Fruit fly (Drosophila melanogaster) whole organism, embryonic: ENCODE results near the gene CG43980.

Source experiments
- CrebB ChIP-seq: fragments of 200-800 bp; sonication (Bioruptor generic); optimal IDR thresholded peaks from 3 replicates; lab custom pipeline; 2018; ENCODE audit warnings: missing biosample characterization, mild to moderate bottlenecking, missing genetic modification characterization
- kay ChIP-seq: fragments of 200-800 bp; sonication (Bioruptor generic); optimal IDR thresholded peaks from 2 replicates; lab custom pipeline; 2016; ENCODE audit warnings: missing biosample characterization, missing genetic modification characterization
- row ChIP-seq: fragments of 200-800 bp; sonication (Bioruptor generic); IDR thresholded peaks from 3 replicates; pipeline ENCODE4 v1.3.6; 2022; ENCODE audit warnings: missing biosample characterization, missing genetic modification characterization
- usp ChIP-seq: fragments of >200 bp; optimal IDR thresholded peaks from 2 replicates; lab custom pipeline; 2017; ENCODE audit warnings: missing biosample characterization, missing genetic modification characterization

DNA sequence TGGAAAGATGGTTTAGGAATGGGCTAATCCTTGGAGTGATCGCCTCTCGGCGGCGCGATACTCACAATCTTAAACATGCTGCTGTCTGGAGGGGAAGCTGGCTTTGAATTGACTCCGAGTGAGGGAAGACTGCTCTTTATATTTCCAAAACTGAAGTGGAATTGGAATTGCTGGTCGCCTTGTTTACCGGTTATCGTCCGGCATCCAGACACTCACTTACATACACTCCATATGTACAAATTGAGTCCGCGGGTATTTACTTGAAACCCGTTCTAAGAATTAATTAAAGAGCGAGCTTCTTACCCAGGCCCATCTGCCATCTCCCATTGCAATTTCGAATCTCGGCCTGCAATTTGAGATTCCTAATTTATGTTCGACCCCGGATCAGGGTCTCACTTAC is 22.1 kb downstream of the CG43980 start, which contains the start of gene Cpr78E:
- TF ChIP-seq row (GFP tag; lab: Robert Waterston, UW), result no peak
- no peak for TF ChIP-seq usp (GFP tag; lab: Kevin White, UChicago)
- no peak for TF ChIP-seq kay (GFP tag; lab: Kevin White, UChicago)
- no peak for TF ChIP-seq CrebB (tag; lab: Kevin White, UChicago)
